Worm (Caenorhabditis elegans) whole organism, young adult: ENCODE results near the gene F13D12.3.

Source experiments
- F10E7.11 ChIP-seq: sonication (generic microtip); optimal IDR thresholded peaks from 2 replicates; lab custom pipeline; 2017; ENCODE audit warnings: mild to moderate bottlenecking, missing genetic modification characterization, moderate library complexity, missing compliant biosample characterization
- F49E8.2 ChIP-seq: sonication (generic microtip); optimal IDR thresholded peaks from 3 replicates; lab custom pipeline; 2017; ENCODE audit warnings: missing genetic modification characterization, mild to moderate bottlenecking, missing compliant biosample characterization, antibody characterized with exemption, moderate library complexity; ENCODE audit not compliant: insufficient read depth
- T07F8.4 ChIP-seq: sonication (generic microtip); optimal IDR thresholded peaks from 2 replicates; lab custom pipeline; 2016; ENCODE audit warnings: mild to moderate bottlenecking, missing genetic modification characterization, moderate library complexity, missing compliant biosample characterization
- athp-1 ChIP-seq: sonication (generic microtip); optimal IDR thresholded peaks from 2 replicates; lab custom pipeline; 2017; ENCODE audit warnings: mild to moderate bottlenecking, missing genetic modification characterization, missing compliant biosample characterization
- ceh-100 ChIP-seq: fragments of 200-800 bp; sonication (Bioruptor generic); IDR thresholded peaks from 2 replicates; pipeline ENCODE4 v1.3.6; 2022; ENCODE audit warnings: missing genetic modification reagents, missing genetic modification characterization, missing compliant biosample characterization
- dpff-1 ChIP-seq: sonication (generic microtip); optimal IDR thresholded peaks from 2 replicates; lab custom pipeline; 2017; ENCODE audit warnings: mild to moderate bottlenecking, missing genetic modification characterization, missing compliant biosample characterization
- dpl-1 ChIP-seq: fragments of 150-350 bp; optimal IDR thresholded peaks from 2 replicates; lab custom pipeline; 2014; ENCODE audit warnings: missing biosample characterization, missing genetic modification reagents, missing genetic modification characterization
- madf-8 ChIP-seq: fragments of 200-800 bp; sonication (Bioruptor generic); conservative IDR thresholded peaks from 2 replicates; pipeline ENCODE4 v1.3.6; 2022; ENCODE audit warnings: missing genetic modification reagents, missing genetic modification characterization, missing compliant biosample characterization
- mel-28 ChIP-seq: sonication (generic microtip); optimal IDR thresholded peaks from 2 replicates; lab custom pipeline; 2016; ENCODE audit warnings: borderline replicate concordance, mild to moderate bottlenecking, missing genetic modification characterization, missing compliant biosample characterization
- mxl-1 ChIP-seq: sonication (generic microtip); optimal IDR thresholded peaks from 2 replicates; lab custom pipeline; 2016; ENCODE audit warnings: missing genetic modification characterization, missing compliant biosample characterization
- nfyb-1 ChIP-seq: fragments of 200-800 bp; sonication (Bioruptor generic); IDR thresholded peaks from 2 replicates; pipeline ENCODE4 v1.3.6; 2022; ENCODE audit warnings: missing genetic modification reagents, missing genetic modification characterization, missing compliant biosample characterization
- snpc-1.3 ChIP-seq: sonication (generic microtip); optimal IDR thresholded peaks from 2 replicates; lab custom pipeline; 2017; ENCODE audit warnings: missing genetic modification characterization, mild to moderate bottlenecking, missing compliant biosample characterization, antibody characterized with exemption, moderate library complexity, missing genotype, missing genetic modification reagents; ENCODE audit not compliant: insufficient read depth
- ztf-25 ChIP-seq: fragments of 200-800 bp; sonication (Bioruptor generic); IDR thresholded peaks from 2 replicates; pipeline ENCODE4 v1.3.6; 2022; ENCODE audit warnings: missing genetic modification reagents, missing genetic modification characterization, missing compliant biosample characterization

- TF ChIP-seq dpl-1 (no peak), nfyb-1 (no peak), F10E7.11 (no peak), ceh-100 (GFP tag; lab: Robert Waterston, UW) (no peak), mxl-1 (tag; lab: Kevin White, UChicago) (no peak), snpc-1.3 (tag; lab: Kevin White, UChicago) (no peak), madf-8 (no peak), dpff-1 (tag; lab: Kevin White, UChicago) (no peak), T07F8.4 (no peak), athp-1 (tag; lab: Kevin White, UChicago) (no peak), mel-28 (tag; lab: Kevin White, UChicago) (no peak), F49E8.2 (tag; lab: Kevin White, UChicago) (no peak), ztf-25 (no peak)
Observed at ce11 chrII:11695945-11696270, 24.3 kb upstream of the F13D12.3 start, which contains the start of gene xpf-1.
